Worm (Caenorhabditis elegans): ENCODE data around the gene T10B5.10.

The T10B5.10 gene

ce11 chrV:1856176-1856575 is at the start of gene T10B5.10:
T10B5.10 (minus strand) TSS chrV:1856276.
- TF ChIP-seq nhr-25 (tag; optimal IDR thresholded peaks at IDR 0.05; ENCODE audit: borderline replicate concordance, insufficient read depth) (no peak), daf-8 (GFP tag; IDR thresholded peaks at IDR 0.05) (no peak), arid-1 (GFP tag; conservative IDR thresholded peaks at IDR 0.05) (no peak), mxl-3 (GFP tag; optimal IDR thresholded peaks at IDR 0.05) (no peak), lin-39 (tag; optimal IDR thresholded peaks at IDR 0.05) (no peak), tag-97 (GFP tag; IDR thresholded peaks at IDR 0.05) (no peak), D1046.2 (GFP tag; IDR thresholded peaks at IDR 0.05) (no peak), dpl-1 (GFP tag; optimal IDR thresholded peaks at IDR 0.05) (no peak), php-3 (GFP tag; IDR thresholded peaks at IDR 0.05) (no peak), egl-27 (tag; optimal IDR thresholded peaks at IDR 0.05) (no peak), ceh-32 (tag; optimal IDR thresholded peaks at IDR 0.05; ENCODE audit: poor library complexity) (no peak), lim-7 (GFP tag; IDR thresholded peaks at IDR 0.05) (no peak)

- TF ChIP-seq hmg-1.1 (GFP tag; IDR thresholded peaks at IDR 0.05), result no peak
- TF ChIP-seq unc-39 (tag; optimal IDR thresholded peaks at IDR 0.05), result no peak
- TF ChIP-seq daf-12 (tag; optimal IDR thresholded peaks at IDR 0.05), result no peak
- no peak for TF ChIP-seq zip-2 (tag; optimal IDR thresholded peaks at IDR 0.05)
- TF ChIP-seq nhr-25 (tag; optimal IDR thresholded peaks at IDR 0.05; ENCODE audit: borderline replicate concordance, insufficient read depth), result no peak
- TF ChIP-seq cey-2 (tag; optimal IDR thresholded peaks at IDR 0.05; ENCODE audit: borderline replicate concordance, insufficient read depth), result no peak
- TF ChIP-seq tra-1 (GFP tag; IDR thresholded peaks at IDR 0.05), result no peak
- no peak for TF ChIP-seq ceh-28 (tag; optimal IDR thresholded peaks at IDR 0.05)
- TF ChIP-seq ztf-11 (tag; optimal IDR thresholded peaks at IDR 0.05), result no peak
- no peak for TF ChIP-seq aha-1 (tag)
- TF ChIP-seq daf-8 (GFP tag; IDR thresholded peaks at IDR 0.05), result no peak
Observed at ce11 chrV:1895483-1895882, 39.4 kb upstream of the T10B5.10 start, which contains the start of gene nphp-2. nphp-2 (plus strand) TSS chrV:1895783.

ce11 chrV:1892567-1893277 is 36.6 kb upstream of the T10B5.10 start, which contains the start of gene zig-11:
zig-11 (minus strand) TSS chrV:1892939.
- TF ChIP-seq nhr-77 (tag; optimal IDR thresholded peaks at IDR 0.05) (no peak), ctbp-1 (GFP tag; IDR thresholded peaks at IDR 0.05) (no peak), mdl-1 (tag; optimal IDR thresholded peaks at IDR 0.05) (no peak), lsy-2 (tag; optimal IDR thresholded peaks at IDR 0.05) (peak in 1 of 2 experiments; percentile 84), ces-1 (GFP tag; optimal IDR thresholded peaks at IDR 0.05) (no peak), dmd-8 (GFP tag; IDR thresholded peaks at IDR 0.05) (no peak), lin-38 (GFP tag; IDR thresholded peaks at IDR 0.05) (no peak), dmd-9 (GFP tag; IDR thresholded peaks at IDR 0.05) (no peak), nhr-111 (GFP tag; optimal IDR thresholded peaks at IDR 0.05) (no peak), pha-4 (GFP tag; IDR thresholded peaks at IDR 0.05) (no peak), pha-4 (tag; optimal IDR thresholded peaks at IDR 0.05) (no peak), ztf-7 (tag; optimal IDR thresholded peaks at IDR 0.05) (no peak), Y75B8A.6 (GFP tag; IDR thresholded peaks at IDR 0.05) (no peak), F26F4.8 (GFP tag; conservative IDR thresholded peaks at IDR 0.05) (no peak), D1046.2 (GFP tag; IDR thresholded peaks at IDR 0.05) (no peak), daf-8 (GFP tag; IDR thresholded peaks at IDR 0.05) (no peak), nhr-11 (tag; optimal IDR thresholded peaks at IDR 0.05) (no peak), ceh-44 (GFP tag; IDR thresholded peaks at IDR 0.05) (no peak), egl-27 (tag; optimal IDR thresholded peaks at IDR 0.05) (no peak), mxl-2 (GFP tag; conservative IDR thresholded peaks at IDR 0.05) (no peak), arid-1 (GFP tag; conservative IDR thresholded peaks at IDR 0.05) (no peak), aha-1 (tag) (peak; percentile 72), spr-1 (tag; optimal IDR thresholded peaks at IDR 0.05) (no peak), nhr-6 (tag; optimal IDR thresholded peaks at IDR 0.05) (peak; percentile 46), mes-2 (tag; optimal IDR thresholded peaks at IDR 0.05; ENCODE audit: poor library complexity, severe bottlenecking) (peak; percentile 25), zag-1 (tag; optimal IDR thresholded peaks at IDR 0.05) (no peak), lin-29 (GFP tag; IDR thresholded peaks at IDR 0.05) (no peak), nhr-76 (tag; optimal IDR thresholded peaks at IDR 0.05) (no peak), dpl-1 (GFP tag; optimal IDR thresholded peaks at IDR 0.05) (peak; percentile 73), zip-2 (tag; optimal IDR thresholded peaks at IDR 0.05) (no peak), nhr-28 (tag; optimal IDR thresholded peaks at IDR 0.05) (peak; percentile 9), zip-11 (GFP tag; IDR thresholded peaks at IDR 0.05) (no peak)

Measured in whole organism, L4 larva.